Fruit fly (Drosophila melanogaster): ENCODE data around the gene CG2691.

Gene CG2691

DNA sequence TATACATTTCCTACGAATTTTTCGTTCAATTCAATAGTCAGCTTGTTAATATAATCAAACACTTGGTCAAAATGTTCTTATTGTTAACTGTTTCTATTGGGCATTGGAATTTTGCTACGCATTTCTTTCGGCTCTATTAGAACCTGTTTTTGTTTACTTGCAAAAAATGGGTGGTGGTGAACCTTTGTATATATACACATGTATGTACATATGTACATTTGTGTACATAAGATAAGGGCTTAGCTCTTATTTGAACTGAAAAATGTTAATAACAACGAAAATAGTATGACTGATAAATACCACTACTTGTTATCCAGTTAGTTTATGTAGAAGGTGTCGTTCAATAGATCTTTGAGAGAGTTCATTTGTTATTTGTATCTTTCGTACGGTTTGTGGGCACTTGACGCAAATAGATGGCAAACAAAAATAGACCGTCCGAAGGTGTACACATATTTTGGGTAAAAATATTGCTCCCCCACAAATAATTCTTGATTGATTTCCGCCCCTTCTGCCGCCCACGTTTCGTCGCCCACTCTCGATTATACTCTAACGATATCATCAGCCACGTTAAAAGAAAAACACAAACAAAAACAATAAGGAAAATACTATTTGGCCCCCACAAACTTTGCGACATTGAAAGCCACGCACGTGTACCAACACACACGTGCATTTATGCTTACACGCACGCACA, 1.8 kb upstream of the CG2691 start:
- TF ChIP-seq rgr (GFP tag; optimal IDR thresholded peaks at IDR 0.05) (no peak), Dfd (GFP tag; optimal IDR thresholded peaks at IDR 0.05) (no peak), Myc (optimal IDR thresholded peaks at IDR 0.05) (no peak), GATAd (GFP tag; optimal IDR thresholded peaks at IDR 0.05) (no peak), brk (GFP tag; optimal IDR thresholded peaks at IDR 0.05) (no peak), foxo (GFP tag; optimal IDR thresholded peaks at IDR 0.05) (no peak)

DNA sequence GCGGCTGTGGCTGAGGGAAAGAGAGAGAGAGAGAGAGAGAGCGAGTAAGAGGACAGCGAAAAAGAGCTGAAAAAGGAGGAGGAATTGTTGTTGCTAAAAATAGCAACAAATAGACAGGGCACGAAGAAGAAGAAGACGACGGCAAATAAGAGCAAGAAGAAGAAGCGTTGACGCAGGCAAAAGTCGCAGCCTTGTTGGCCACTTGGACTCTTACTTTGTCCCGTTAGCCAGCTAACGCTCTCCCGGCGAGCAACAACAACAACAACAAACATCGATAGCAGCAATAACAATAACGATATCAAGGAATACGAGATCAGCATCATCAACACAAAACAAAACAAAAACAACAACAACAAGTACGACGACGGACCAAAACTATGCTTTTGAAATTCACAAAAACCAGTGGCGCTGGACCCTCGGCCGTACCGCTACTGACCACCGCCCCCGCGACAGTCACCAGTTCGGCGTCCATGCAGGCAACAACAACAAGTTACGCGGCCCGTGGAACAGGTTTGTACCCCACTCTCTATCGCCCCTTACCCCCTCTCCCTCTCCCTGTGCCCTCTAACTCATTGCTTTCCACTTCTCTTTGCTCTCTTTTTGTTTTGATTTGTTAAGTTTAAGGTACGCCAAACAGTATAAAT, 994 bp upstream of the CG2691 start:
- TF ChIP-seq psq (GFP tag; optimal IDR thresholded peaks at IDR 0.05) (peak; percentile 30), dl (GFP tag; optimal IDR thresholded peaks at IDR 0.05; ENCODE audit: insufficient read depth in 1 of 2, partially characterized antibody in 2 of 2) (peak in 1 of 2 experiments; percentile 32), pan (optimal IDR thresholded peaks at IDR 0.05) (no peak), Dif (GFP tag; optimal IDR thresholded peaks at IDR 0.05; ENCODE audit: partially characterized antibody) (peak; percentile 43), br (GFP tag; optimal IDR thresholded peaks at IDR 0.05) (no peak)

DNA sequence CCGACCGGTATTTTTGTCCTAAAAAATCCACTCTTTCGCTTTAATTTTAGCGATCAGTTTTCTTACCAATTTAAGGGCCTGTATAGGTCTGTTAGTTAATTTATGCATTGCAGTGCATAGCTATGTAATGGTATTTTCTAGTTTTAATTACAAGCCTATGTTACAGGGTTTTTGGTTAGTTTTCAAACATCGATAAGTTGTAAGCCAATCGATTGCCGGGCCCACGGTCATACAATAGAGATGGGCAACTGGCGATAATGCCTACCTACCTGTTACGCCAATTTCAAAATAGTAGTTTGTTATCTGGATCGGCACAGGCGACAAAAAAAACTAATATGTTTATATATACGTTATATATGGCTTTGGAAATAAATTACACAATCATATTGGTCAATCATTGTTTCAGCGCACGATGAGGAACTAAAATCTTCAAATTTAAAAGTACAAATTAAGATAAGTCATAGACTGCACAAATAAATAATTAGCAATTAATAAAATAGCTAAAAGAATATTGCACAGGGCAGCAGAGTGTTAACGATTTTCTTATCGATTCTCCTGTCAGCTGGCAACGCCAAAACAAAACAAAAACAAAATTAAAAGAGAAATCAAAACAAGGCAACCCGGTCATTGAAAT, 7.7 kb downstream of the CG2691 start, which contains the start of the genes tth and Tango2:
tth (minus strand) TSS at position 170 of the 634 bp plus-strand sequence.
Tango2 (plus strand) TSS at position 573 of the 634 bp plus-strand sequence.
- TF ChIP-seq sv (GFP tag; optimal IDR thresholded peaks at IDR 0.05) (peak; percentile 55), ey (GFP tag; optimal IDR thresholded peaks at IDR 0.05) (peak; percentile 84), HLH106 (tag; optimal IDR thresholded peaks at IDR 0.05) (peak; percentile 89), CG9705 (GFP tag; optimal IDR thresholded peaks at IDR 0.05) (peak; percentile 54), dsf (GFP tag; optimal IDR thresholded peaks at IDR 0.05; ENCODE audit: borderline replicate concordance) (peak; percentile 53), br (GFP tag; optimal IDR thresholded peaks at IDR 0.05) (peak; percentile 85), Sp1 (GFP tag; optimal IDR thresholded peaks at IDR 0.05) (peak; percentile 88), h (GFP tag; optimal IDR thresholded peaks at IDR 0.05) (peak; percentile 87), Rel (GFP tag; optimal IDR thresholded peaks at IDR 0.05) (peak; percentile 36), Rel (tag; optimal IDR thresholded peaks at IDR 0.05) (peak; percentile 55), fru (GFP tag; optimal IDR thresholded peaks at IDR 0.05) (peak; percentile 90), psq (GFP tag; optimal IDR thresholded peaks at IDR 0.05) (peak; percentile 56), CG32264 (GFP tag; optimal IDR thresholded peaks at IDR 0.05) (peak; percentile 14), dl (GFP tag; optimal IDR thresholded peaks at IDR 0.05; ENCODE audit: insufficient read depth in 1 of 2, partially characterized antibody in 2 of 2) (no peak), tai (GFP tag; optimal IDR thresholded peaks at IDR 0.05) (no peak), OdsH (GFP tag; optimal IDR thresholded peaks at IDR 0.05) (peak; percentile 80), woc (GFP tag; optimal IDR thresholded peaks at IDR 0.05) (peak; percentile 73), Hr83 (GFP tag; optimal IDR thresholded peaks at IDR 0.05; ENCODE audit: poor library complexity, severe bottlenecking) (peak; percentile 2), foxo (GFP tag; optimal IDR thresholded peaks at IDR 0.05) (peak in 1 of 2 experiments; percentile 90), Abd-B (GFP tag; optimal IDR thresholded peaks at IDR 0.05) (no peak), rgr (GFP tag; optimal IDR thresholded peaks at IDR 0.05) (peak; percentile 87), dmrt93B (GFP tag; optimal IDR thresholded peaks at IDR 0.05) (no peak), jim (GFP tag; optimal IDR thresholded peaks at IDR 0.05) (no peak), Mio (GFP tag; optimal IDR thresholded peaks at IDR 0.05) (peak; percentile 16)

DNA sequence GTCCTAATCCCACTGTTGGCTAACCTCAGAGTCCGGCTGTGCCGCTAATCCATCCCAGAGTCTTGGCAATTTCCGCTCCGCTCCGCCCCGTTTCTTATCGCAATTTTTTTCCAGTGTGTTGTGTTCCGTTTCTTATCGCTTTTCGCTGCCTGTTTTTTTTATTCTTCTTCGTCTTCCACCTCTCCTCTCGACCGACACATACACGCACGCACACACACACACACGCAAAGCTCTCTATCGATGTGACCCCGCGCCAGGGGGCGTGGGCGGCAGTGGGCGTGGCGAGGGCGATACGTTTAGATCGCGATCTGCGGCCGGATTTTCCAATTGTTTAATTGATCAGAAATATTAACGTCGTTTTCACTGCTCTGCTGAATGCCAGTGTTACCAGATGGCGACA, 8.2 kb downstream of the CG2691 start:
- TF ChIP-seq OdsH (GFP tag; optimal IDR thresholded peaks at IDR 0.05) (no peak), psq (GFP tag; optimal IDR thresholded peaks at IDR 0.05) (peak; percentile 81), br (GFP tag; optimal IDR thresholded peaks at IDR 0.05) (no peak), tai (GFP tag; optimal IDR thresholded peaks at IDR 0.05) (no peak), Dif (GFP tag; optimal IDR thresholded peaks at IDR 0.05; ENCODE audit: partially characterized antibody) (peak; percentile 21), Sp1 (GFP tag; optimal IDR thresholded peaks at IDR 0.05) (peak; percentile 22), lola (GFP tag; optimal IDR thresholded peaks at IDR 0.05) (no peak)
